Fruit fly (Drosophila melanogaster): ENCODE data around the gene Cpr72Ec.

Cpr72Ec gene

dm6 chr3L:16392203-16392800, 25.2 kb upstream of the Cpr72Ec start (continued):
- TF ChIP-seq tna (GFP tag; IDR thresholded peaks at IDR 0.05; ENCODE audit: partially characterized antibody) (0 out of 2 replicates have a peak, but pooled peaks have one; percentile 29), HLH4C (GFP tag; IDR thresholded peaks at IDR 0.05; ENCODE audit: partially characterized antibody) (0 out of 3 replicates have a peak, but pooled peaks have one; percentile 8), CG11456 (GFP tag; IDR thresholded peaks at IDR 0.05) (0 out of 3 replicates have a peak, but pooled peaks have one; percentile 4), CG8089 (GFP tag; optimal IDR thresholded peaks at IDR 0.05) (no peak), lab (GFP tag; optimal IDR thresholded peaks at IDR 0.05) (peak; percentile 66)

dm6 chr3L:16391257-16391656, 24.1 kb upstream of the Cpr72Ec start:
- TF ChIP-seq sim (GFP tag; IDR thresholded peaks at IDR 0.05) (no peak), CG1792 (GFP tag; optimal IDR thresholded peaks at IDR 0.05) (no peak), zfh1 (GFP tag; IDR thresholded peaks at IDR 0.05) (0 out of 3 replicates have a peak, but pooled peaks have one; percentile 23), pan (optimal IDR thresholded peaks at IDR 0.05) (no peak), pan (GFP tag; optimal IDR thresholded peaks at IDR 0.05 in 1 of 2, IDR thresholded peaks at IDR 0.05 in 1 of 2) (peak in 1 of 2 experiments; percentile 21), ind (GFP tag; optimal IDR thresholded peaks at IDR 0.05) (no peak), Ets65A (GFP tag) (peak; percentile 89), bcd (GFP tag; optimal IDR thresholded peaks at IDR 0.05) (no peak), mam (GFP tag; optimal IDR thresholded peaks at IDR 0.05) (no peak), GATAe (GFP tag; conservative IDR thresholded peaks at IDR 0.05) (no peak), dysf (GFP tag; IDR thresholded peaks at IDR 0.05) (0 out of 3 replicates have a peak, but pooled peaks have one; percentile 20), dm (GFP tag; optimal IDR thresholded peaks at IDR 0.05) (no peak), chinmo (GFP tag; IDR thresholded peaks at IDR 0.05; ENCODE audit: partially characterized antibody) (0 out of 4 replicates have a peak, but pooled peaks have one; percentile 41), trem (tag; optimal IDR thresholded peaks at IDR 0.05) (no peak), Med (GFP tag) (peak; percentile 28)

DNA sequence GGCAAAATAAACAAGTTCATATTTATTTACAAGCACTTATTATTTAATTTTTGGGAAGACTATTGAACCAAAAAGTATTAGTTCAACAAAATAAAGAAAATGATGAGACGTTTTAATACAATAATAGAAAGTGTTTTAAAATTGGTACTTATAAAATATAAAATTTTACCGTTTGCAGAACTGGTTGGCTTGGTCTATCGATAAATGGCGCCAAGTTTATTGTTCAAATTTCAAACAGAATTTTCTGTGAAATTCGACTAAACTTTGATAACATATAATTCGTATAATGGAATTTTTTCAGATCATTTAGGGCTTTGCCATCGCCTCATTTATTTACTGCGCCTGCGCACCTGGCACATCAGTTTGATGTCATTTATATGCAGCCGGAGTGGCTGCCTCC, 23.7 kb upstream of the Cpr72Ec start:
- TF ChIP-seq CG17802 (tag; optimal IDR thresholded peaks at IDR 0.05): no peak
- TF ChIP-seq CG9797 (GFP tag; optimal IDR thresholded peaks at IDR 0.05): no peak
- no peak for TF ChIP-seq jing (GFP tag; optimal IDR thresholded peaks at IDR 0.05)
- TF ChIP-seq CG10267 (tag; optimal IDR thresholded peaks at IDR 0.05): peak; percentile 86
- no peak for TF ChIP-seq CG2199 (GFP tag; IDR thresholded peaks at IDR 0.05)
- TF ChIP-seq CG30431 (GFP tag; optimal IDR thresholded peaks at IDR 0.05): no peak
- TF ChIP-seq CG12391 (tag; optimal IDR thresholded peaks at IDR 0.05): peak; percentile 5
- 0 out of 2 replicates have a peak, but pooled peaks have one; percentile 16 for TF ChIP-seq hbn (GFP tag; IDR thresholded peaks at IDR 0.05; ENCODE audit: partially characterized antibody)
- peak; percentile 23; the same call in 1 of the 3 replicates for TF ChIP-seq CG14860 (GFP tag; IDR thresholded peaks at IDR 0.05; ENCODE audit: partially characterized antibody)
- no peak for TF ChIP-seq CG3726 (GFP tag; IDR thresholded peaks at IDR 0.05)
- TF ChIP-seq stwl (tag; optimal IDR thresholded peaks at IDR 0.05): peak; percentile 98
- peak; percentile 52 for TF ChIP-seq sens (GFP tag)
- TF ChIP-seq CG34422 (GFP tag; IDR thresholded peaks at IDR 0.05): no peak
- TF ChIP-seq pzg (GFP tag; optimal IDR thresholded peaks at IDR 0.05): peak; percentile 9
- no peak for TF ChIP-seq CG5245 (GFP tag; optimal IDR thresholded peaks at IDR 0.05)
- no peak for TF ChIP-seq Hsf (GFP tag; optimal IDR thresholded peaks at IDR 0.05)
- peak; percentile 11 for TF ChIP-seq Blimp-1 (GFP tag; optimal IDR thresholded peaks at IDR 0.05)
- TF ChIP-seq CG12155 (GFP tag; optimal IDR thresholded peaks at IDR 0.05): no peak
- no peak for TF ChIP-seq bigmax (GFP tag; optimal IDR thresholded peaks at IDR 0.05)
- TF ChIP-seq CG11504 (tag; optimal IDR thresholded peaks at IDR 0.05): peak; percentile 12
- TF ChIP-seq CG1602 (GFP tag; optimal IDR thresholded peaks at IDR 0.05): no peak
- TF ChIP-seq Mad (GFP tag; optimal IDR thresholded peaks at IDR 0.05): no peak
- peak; percentile 4 for TF ChIP-seq gem (tag; optimal IDR thresholded peaks at IDR 0.05)
- no peak for TF ChIP-seq Sox102F (GFP tag; optimal IDR thresholded peaks at IDR 0.05)
- peak; percentile 86 for TF ChIP-seq Dp (GFP tag; optimal IDR thresholded peaks at IDR 0.05)
- TF ChIP-seq CG14710 (tag; optimal IDR thresholded peaks at IDR 0.05): peak; percentile 21
- TF ChIP-seq CG43689 (GFP tag; IDR thresholded peaks at IDR 0.05): no peak
- TF ChIP-seq Med (GFP tag): peak; percentile 36
- TF ChIP-seq CG31441 (GFP tag; IDR thresholded peaks at IDR 0.05): 0 out of 2 replicates have a peak, but pooled peaks have one; percentile 11
